Fruit fly (Drosophila melanogaster) whole organism, embryonic: ENCODE measurements around the gene nudE.

Source experiments
- CG10147 ChIP-seq: fragments of 200-800 bp; sonication (Bioruptor generic); optimal IDR thresholded peaks from 2 replicates; lab custom pipeline; 2019; ENCODE audit warnings: missing biosample characterization, mild to moderate bottlenecking, missing genetic modification characterization, moderate library complexity
- CG12104 ChIP-seq: fragments of 200-800 bp; sonication (Bioruptor generic); optimal IDR thresholded peaks from 3 replicates; lab custom pipeline; 2016; ENCODE audit warnings: missing biosample characterization, missing genetic modification characterization
- CG13296 ChIP-seq: fragments of 200-800 bp; sonication (Bioruptor generic); optimal IDR thresholded peaks from 3 replicates; lab custom pipeline; 2018; ENCODE audit warnings: missing biosample characterization, mild to moderate bottlenecking, missing genetic modification characterization
- CG14050 ChIP-seq: fragments of 200-800 bp; sonication (Bioruptor generic); IDR thresholded peaks from 3 replicates; pipeline ENCODE4 v1.3.6; 2022; ENCODE audit warnings: missing biosample characterization, missing genetic modification characterization
- CG18599 ChIP-seq: fragments of 200-800 bp; sonication (Bioruptor generic); optimal IDR thresholded peaks from 3 replicates; lab custom pipeline; 2017; ENCODE audit warnings: missing biosample characterization, missing genetic modification characterization, mild to moderate bottlenecking, moderate library complexity, missing genetic modification reagents
- CG2875 ChIP-seq: fragments of 200-800 bp; sonication (Bioruptor generic); optimal IDR thresholded peaks from 2 replicates; lab custom pipeline; 2017; ENCODE audit warnings: missing biosample characterization, mild to moderate bottlenecking, missing genetic modification characterization, missing genetic modification reagents
- Gsc ChIP-seq: fragments of 200-800 bp; sonication (Bioruptor generic); IDR thresholded peaks from 2 replicates; pipeline ENCODE4 v1.3.6; 2022; ENCODE audit warnings: missing biosample characterization, missing genetic modification characterization
- ab ChIP-seq: fragments of 200-800 bp; sonication (Bioruptor generic); optimal IDR thresholded peaks from 2 replicates; lab custom pipeline; 2016; ENCODE audit warnings: missing biosample characterization, missing genetic modification characterization
- slbo ChIP-seq: fragments of 200-800 bp; sonication (Bioruptor generic); IDR thresholded peaks from 2 replicates; pipeline ENCODE4 v1.3.6; 2022; ENCODE audit warnings: missing biosample characterization, missing genetic modification characterization
- usp ChIP-seq: fragments of >200 bp; optimal IDR thresholded peaks from 2 replicates; lab custom pipeline; 2017; ENCODE audit warnings: missing biosample characterization, missing genetic modification characterization

DNA sequence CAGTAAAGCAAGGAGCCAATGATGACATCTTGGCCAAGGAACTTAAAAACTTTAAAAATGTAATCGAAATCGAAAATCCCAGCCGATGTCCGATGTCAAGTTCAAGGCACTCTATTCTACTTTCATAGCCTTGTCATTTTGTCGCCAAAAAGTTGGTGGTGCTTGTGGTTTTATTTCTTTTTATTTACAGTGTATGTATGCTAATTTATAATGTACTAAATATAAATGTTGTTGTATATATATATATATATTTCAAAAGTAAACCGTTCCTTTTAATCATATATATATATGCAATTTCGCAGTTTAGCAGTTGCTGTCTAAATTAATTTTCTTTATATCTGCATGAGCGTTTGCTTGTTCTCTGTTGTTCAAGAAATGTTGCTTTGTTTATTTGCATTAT is 4.4 kb upstream of the nudE start, which contains the start of the genes CG6709 and Hez:
- TF ChIP-seq Gsc (GFP tag; lab: Robert Waterston, UW) = no peak
- no peak for TF ChIP-seq slbo (GFP tag; lab: Robert Waterston, UW)
- TF ChIP-seq CG13296 = no peak
- no peak for TF ChIP-seq CG10147
- TF ChIP-seq CG2875 (GFP tag; lab: Kevin White, UChicago) = no peak
- TF ChIP-seq CG18599 (GFP tag; lab: Kevin White, UChicago) = no peak
- no peak for TF ChIP-seq usp (GFP tag; lab: Kevin White, UChicago)
- TF ChIP-seq ab (GFP tag; lab: Kevin White, UChicago) = no peak
- TF ChIP-seq CG14050 (GFP tag; lab: Robert Waterston, UW) = no peak
- no peak for TF ChIP-seq CG12104
